Worm (Caenorhabditis elegans) whole organism, midembryonic: ENCODE data around the gene chil-17.
"Not testable (repeated sequence)": the region's sequence is repeated elsewhere in the genome, so short reads cannot be mapped to it uniquely, and the experiment has no call there.

ENCODE experiments used
- T22C8.4 ChIP-seq: fragments of 200-800 bp; sonication (Bioruptor generic); IDR thresholded peaks from 2 replicates; pipeline ENCODE4 v1.3.6; 2022; ENCODE audit warnings: missing genetic modification characterization, missing compliant biosample characterization
- cog-1 ChIP-seq: sonication (generic microtip); optimal IDR thresholded peaks from 2 replicates; lab custom pipeline; 2016; ENCODE audit warnings: missing genetic modification characterization, missing compliant biosample characterization
- flt-1 ChIP-seq: fragments of 200-800 bp; sonication (Bioruptor generic); IDR thresholded peaks from 2 replicates; pipeline ENCODE4 v1.3.6; 2022; ENCODE audit warnings: missing genetic modification characterization, missing compliant biosample characterization
- klf-2 ChIP-seq: fragments of 200-800 bp; sonication (Bioruptor generic); conservative IDR thresholded peaks from 2 replicates; pipeline ENCODE4 v1.3.6; 2022; ENCODE audit warnings: missing genetic modification reagents, missing genetic modification characterization, missing compliant biosample characterization
- med-1 ChIP-seq: sonication (generic microtip); optimal IDR thresholded peaks from 2 replicates; lab custom pipeline; 2017; ENCODE audit warnings: missing genetic modification characterization, mild to moderate bottlenecking, missing compliant biosample characterization, antibody characterized with exemption, missing genetic modification reagents; ENCODE audit not compliant: insufficient read depth
- ref-1 ChIP-seq: fragments of 200-800 bp; sonication (Bioruptor generic); conservative IDR thresholded peaks from 2 replicates; pipeline ENCODE4 v1.3.6; 2022; ENCODE audit warnings: missing genetic modification reagents, missing genetic modification characterization, missing compliant biosample characterization
- tab-1 ChIP-seq: fragments of 200-800 bp; sonication (Bioruptor generic); IDR thresholded peaks from 2 replicates; pipeline ENCODE4 v1.3.6; 2022; ENCODE audit warnings: missing genetic modification characterization, missing compliant biosample characterization
- ztf-23 ChIP-seq: fragments of 200-800 bp; sonication (Bioruptor generic); IDR thresholded peaks from 2 replicates; pipeline ENCODE4 v1.3.6; 2022; ENCODE audit warnings: missing genetic modification reagents, missing genetic modification characterization, missing compliant biosample characterization
- ztf-29 ChIP-seq: fragments of 200-800 bp; sonication (Bioruptor generic); IDR thresholded peaks from 2 replicates; pipeline ENCODE4 v1.3.6; 2022; ENCODE audit warnings: missing genetic modification reagents, missing genetic modification characterization, missing compliant biosample characterization

Gene chil-17

ce11 chrII:9474367-9475105 lies 34.6 kb upstream of the chil-17 start, which contains the start of the genes chil-25 and chil-26:
Gene chil-25 (minus strand): TSS chrII:9474467.
Gene chil-26 (plus strand): TSS chrII:9475055.
- TF ChIP-seq tab-1 (GFP tag; lab: Robert Waterston, UW) (no peak), ztf-23 (GFP tag; lab: Robert Waterston, UW) (no peak)

- no peak for TF ChIP-seq ztf-23 (GFP tag; lab: Robert Waterston, UW)
These were observed 30.1 kb upstream of the chil-17 start, which contains the start of gene T19H5.6 for ce11 chrII:9470027-9470426. Gene T19H5.6 (minus strand): TSS chrII:9470221.

- TF ChIP-seq med-1 (GFP tag; lab: Kevin White, UChicago) (no peak), cog-1 (tag; lab: Kevin White, UChicago) (no peak), T22C8.4 (GFP tag; lab: Robert Waterston, UW) (no peak), ztf-23 (GFP tag; lab: Robert Waterston, UW) (no peak), ztf-29 (no peak), flt-1 (GFP tag; lab: Robert Waterston, UW) (no peak), klf-2 (GFP tag; lab: Robert Waterston, UW) (no peak), tab-1 (GFP tag; lab: Robert Waterston, UW) (no peak), ref-1 (GFP tag; lab: Robert Waterston, UW) (no peak)
These were observed 28.5 kb upstream of the chil-17 start, which contains the start of gene chil-23 for ce11 chrII:9468414-9468813. Gene chil-23 (minus strand): TSS chrII:9468611.

- TF ChIP-seq T22C8.4 (GFP tag; lab: Robert Waterston, UW), result no peak
- no peak for TF ChIP-seq med-1 (GFP tag; lab: Kevin White, UChicago)
- TF ChIP-seq flt-1 (GFP tag; lab: Robert Waterston, UW), result no peak
- no peak for TF ChIP-seq ztf-23 (GFP tag; lab: Robert Waterston, UW)
- no peak for TF ChIP-seq cog-1 (tag; lab: Kevin White, UChicago)
- no peak for TF ChIP-seq tab-1 (GFP tag; lab: Robert Waterston, UW)
- TF ChIP-seq ztf-29, result no peak
- no peak for TF ChIP-seq ref-1 (GFP tag; lab: Robert Waterston, UW)
- no peak for TF ChIP-seq klf-2 (GFP tag; lab: Robert Waterston, UW)
These were observed 26.1 kb upstream of the chil-17 start, which contains the start of gene chil-22 for ce11 chrII:9466095-9466494. Gene chil-22 (minus strand): TSS chrII:9466195.

- not testable (repeated sequence) for TF ChIP-seq ref-1, flt-1, ztf-23 (GFP tag; lab: Robert Waterston, UW)
These were observed 21.9 kb upstream of the chil-17 start, which contains the start of gene chil-21 for ce11 chrII:9461881-9462280. Gene chil-21 (minus strand): TSS chrII:9461981.

ce11 chrII:9459462-9459861 lies 19.5 kb upstream of the chil-17 start, which contains the start of gene R09D1.14:
Gene R09D1.14 (minus strand): TSS chrII:9459562.
- TF ChIP-seq T22C8.4 (GFP tag; lab: Robert Waterston, UW); ztf-23 (GFP tag; lab: Robert Waterston, UW); ztf-29: not testable (repeated sequence)

- TF ChIP-seq ref-1 (GFP tag; lab: Robert Waterston, UW), result no peak
- TF ChIP-seq T22C8.4 (GFP tag; lab: Robert Waterston, UW), result no peak
- TF ChIP-seq ztf-23 (GFP tag; lab: Robert Waterston, UW), result no peak
- no peak for TF ChIP-seq tab-1 (GFP tag; lab: Robert Waterston, UW)
- no peak for TF ChIP-seq med-1 (GFP tag; lab: Kevin White, UChicago)
- TF ChIP-seq ztf-29, result no peak
- TF ChIP-seq cog-1 (tag; lab: Kevin White, UChicago), result no peak
- no peak for TF ChIP-seq klf-2 (GFP tag; lab: Robert Waterston, UW)
- no peak for TF ChIP-seq flt-1 (GFP tag; lab: Robert Waterston, UW)
These were observed 14.3 kb upstream of the chil-17 start, which contains the start of gene chil-19 for ce11 chrII:9454304-9454703. Gene chil-19 (minus strand): TSS chrII:9454404.

- TF ChIP-seq med-1 (GFP tag; lab: Kevin White, UChicago); tab-1 (GFP tag; lab: Robert Waterston, UW); flt-1 (GFP tag; lab: Robert Waterston, UW): not testable (repeated sequence)
These were observed 12.2 kb upstream of the chil-17 start, which contains the start of gene R09D1.12 for ce11 chrII:9452172-9452571. Gene R09D1.12 (minus strand): TSS chrII:9452272.

- TF ChIP-seq klf-2 (GFP tag; lab: Robert Waterston, UW), result no peak
- TF ChIP-seq T22C8.4 (GFP tag; lab: Robert Waterston, UW), result no peak
- TF ChIP-seq cog-1 (tag; lab: Kevin White, UChicago), result no peak
- no peak for TF ChIP-seq tab-1 (GFP tag; lab: Robert Waterston, UW)
- TF ChIP-seq med-1 (GFP tag; lab: Kevin White, UChicago), result no peak
- TF ChIP-seq ref-1 (GFP tag; lab: Robert Waterston, UW), result no peak
- no peak for TF ChIP-seq ztf-29
- no peak for TF ChIP-seq ztf-23 (GFP tag; lab: Robert Waterston, UW)
- no peak for TF ChIP-seq flt-1 (GFP tag; lab: Robert Waterston, UW)
These were observed 8.0 kb upstream of the chil-17 start, which contains the start of gene chil-18 for ce11 chrII:9447965-9448364. Gene chil-18 (plus strand): TSS chrII:9448265.

- no peak for TF ChIP-seq tab-1 (GFP tag; lab: Robert Waterston, UW)
- no peak for TF ChIP-seq cog-1 (tag; lab: Kevin White, UChicago)
- no peak for TF ChIP-seq flt-1 (GFP tag; lab: Robert Waterston, UW)
- no peak for TF ChIP-seq klf-2 (GFP tag; lab: Robert Waterston, UW)
- no peak for TF ChIP-seq ztf-29
- no peak for TF ChIP-seq T22C8.4 (GFP tag; lab: Robert Waterston, UW)
- no peak for TF ChIP-seq ztf-23 (GFP tag; lab: Robert Waterston, UW)
- no peak for TF ChIP-seq med-1 (GFP tag; lab: Kevin White, UChicago)
- no peak for TF ChIP-seq ref-1 (GFP tag; lab: Robert Waterston, UW)
These were observed 5.4 kb upstream of the chil-17 start, which contains the start of gene R09D1.13 for ce11 chrII:9445368-9445767. Gene R09D1.13 (minus strand): TSS chrII:9445468.
